Worm (Caenorhabditis elegans) whole organism, L4/young adult: ENCODE data around the gene irld-38.

Experiments
- W03F9.2 ChIP-seq: fragments of 150-350 bp; optimal IDR thresholded peaks from 2 replicates; lab custom pipeline; 2014; ENCODE audit warnings: missing biosample characterization, missing genetic modification characterization
- dao-5 ChIP-seq: sonication (generic microtip); optimal IDR thresholded peaks from 2 replicates; lab custom pipeline; 2016; ENCODE audit warnings: missing genotype, missing genetic modification characterization, moderate library complexity, missing compliant biosample characterization
- him-1 ChIP-seq: sonication (generic microtip); optimal IDR thresholded peaks from 2 replicates; lab custom pipeline; 2016; ENCODE audit warnings: missing genotype, missing genetic modification reagents, missing genetic modification characterization, missing compliant biosample characterization

DNA sequence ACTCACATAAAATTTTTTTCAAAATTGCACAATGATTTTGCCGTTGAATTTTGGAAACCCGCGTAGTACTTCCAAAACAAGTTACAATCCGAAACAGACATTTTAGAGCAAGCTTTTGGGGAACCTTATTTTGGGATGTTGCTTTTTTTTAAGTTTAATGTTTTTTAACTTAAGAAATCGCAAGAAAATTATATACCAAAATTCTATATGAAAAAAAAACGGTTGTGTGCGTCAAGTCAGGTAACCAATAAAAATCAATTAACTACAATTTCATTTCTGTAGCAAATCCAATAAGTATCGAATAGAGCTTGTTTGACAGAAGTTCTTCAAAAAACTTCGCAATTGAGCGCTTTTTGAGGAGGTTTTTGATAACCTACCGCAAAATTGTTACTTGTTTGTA is 48.9 kb downstream of the irld-38 start, which contains the start of gene srw-117:
- no peak for TF ChIP-seq dao-5 (tag; lab: Kevin White, UChicago)
- no peak for TF ChIP-seq W03F9.2
- TF ChIP-seq him-1: no peak
